Worm (Caenorhabditis elegans) whole organism, L4 larva: ENCODE measurements around the gene C05E4.12.

Experiments
- F37D6.2 ChIP-seq: sonication (generic microtip); optimal IDR thresholded peaks from 2 replicates; lab custom pipeline; 2016; ENCODE audit warnings: mild to moderate bottlenecking, missing genetic modification characterization, missing compliant biosample characterization
- F44E2.7 ChIP-seq: fragments of 200-800 bp; sonication (Bioruptor generic); IDR thresholded peaks from 2 replicates; pipeline ENCODE4 v2.1.2; 2022; ENCODE audit warnings: missing genetic modification characterization, missing compliant biosample characterization
- R02D3.7 ChIP-seq: fragments of 150-350 bp; sonication (generic microtip); optimal IDR thresholded peaks from 3 replicates; lab custom pipeline; 2014; ENCODE audit warnings: missing biosample characterization, missing genetic modification characterization
- Y105C5A.15 ChIP-seq: fragments of 200-800 bp; sonication (Bioruptor generic); IDR thresholded peaks from 2 replicates; pipeline ENCODE4 v1.3.6; 2022; ENCODE audit warnings: missing genetic modification characterization, missing compliant biosample characterization
- ZK337.2 ChIP-seq: fragments of 200-800 bp; sonication (Bioruptor generic); IDR thresholded peaks from 2 replicates; pipeline ENCODE4 v1.3.6; 2022; ENCODE audit warnings: missing genetic modification reagents, missing genetic modification characterization, missing compliant biosample characterization
- arid-1 ChIP-seq: fragments of 200-800 bp; sonication (Bioruptor generic); conservative IDR thresholded peaks from 2 replicates; pipeline ENCODE4 v1.3.6; 2022; ENCODE audit warnings: missing genetic modification reagents, missing genetic modification characterization, missing compliant biosample characterization
- ceh-32 ChIP-seq: sonication (generic microtip); optimal IDR thresholded peaks from 2 replicates; lab custom pipeline; 2016; ENCODE audit warnings: mild to moderate bottlenecking, missing genetic modification characterization, missing compliant biosample characterization; ENCODE audit not compliant: poor library complexity
- ctbp-1 ChIP-seq: fragments of 200-800 bp; sonication (Bioruptor generic); IDR thresholded peaks from 2 replicates; pipeline ENCODE4 v1.3.6; 2022; ENCODE audit warnings: missing genetic modification reagents, missing genetic modification characterization, missing compliant biosample characterization
- daf-12 ChIP-seq: fragments of 150-350 bp; optimal IDR thresholded peaks from 2 replicates; lab custom pipeline; 2014; ENCODE audit warnings: missing biosample characterization, missing genetic modification reagents, missing genetic modification characterization
- dmd-8 ChIP-seq: fragments of 200-800 bp; sonication (Bioruptor generic); IDR thresholded peaks from 2 replicates; pipeline ENCODE4 v1.3.6; 2022; ENCODE audit warnings: missing genetic modification characterization, missing compliant biosample characterization
- egl-43 ChIP-seq: fragments of 200-800 bp; sonication (Bioruptor generic); IDR thresholded peaks from 2 replicates; pipeline ENCODE4 v1.3.6; 2022; ENCODE audit warnings: missing genetic modification reagents, missing genetic modification characterization, missing compliant biosample characterization
- fos-1 ChIP-seq: fragments of 150-350 bp; optimal IDR thresholded peaks from 2 replicates; lab custom pipeline; 2014; ENCODE audit warnings: missing biosample characterization, missing genetic modification characterization
- gei-8 ChIP-seq: fragments of 200-800 bp; sonication (Bioruptor generic); optimal IDR thresholded peaks from 2 replicates; lab custom pipeline; 2018; ENCODE audit warnings: mild to moderate bottlenecking, missing genetic modification characterization, missing compliant biosample characterization
- hif-1 ChIP-seq, 2 experiments: sonication (generic microtip); optimal IDR thresholded peaks; 2 replicates each; lab custom pipeline; 2016 to 2017; ENCODE audit warnings: missing compliant biosample characterization in 2 of 2, missing genetic modification characterization in 2 of 2, missing genetic modification reagents in 2 of 2, missing genotype in 2 of 2, mild to moderate bottlenecking in 1 of 2
- hmg-1.1 ChIP-seq: fragments of 200-800 bp; sonication (Bioruptor generic); IDR thresholded peaks from 2 replicates; pipeline ENCODE4 v1.3.6; 2022; ENCODE audit warnings: missing genetic modification reagents, missing genetic modification characterization, missing compliant biosample characterization
- jun-1 ChIP-seq: fragments of 150-350 bp; optimal IDR thresholded peaks from 2 replicates; lab custom pipeline; 2014; ENCODE audit warnings: missing biosample characterization, missing genetic modification reagents, missing genetic modification characterization
- lim-7 ChIP-seq: fragments of 200-800 bp; sonication (Bioruptor generic); IDR thresholded peaks from 2 replicates; pipeline ENCODE4 v1.3.6; 2022; ENCODE audit warnings: missing genetic modification characterization, missing compliant biosample characterization
- lin-29 ChIP-seq: fragments of 200-800 bp; sonication (Bioruptor generic); IDR thresholded peaks from 2 replicates; pipeline ENCODE4 v1.3.6; 2022; ENCODE audit warnings: missing genetic modification reagents, missing genetic modification characterization, missing compliant biosample characterization
- madf-5 ChIP-seq, 2 experiments: fragments of 200-800 bp; sonication (Bioruptor generic); IDR thresholded peaks; 2 replicates each; pipeline ENCODE4 v1.3.6; 2022; ENCODE audit warnings: missing compliant biosample characterization in 2 of 2, missing genetic modification characterization in 2 of 2
- madf-9 ChIP-seq: fragments of 200-800 bp; sonication (Bioruptor generic); conservative IDR thresholded peaks from 2 replicates; pipeline ENCODE4 v1.3.6; 2022; ENCODE audit warnings: missing genetic modification reagents, missing genetic modification characterization, missing compliant biosample characterization
- mdl-1 ChIP-seq, 2 experiments: fragments of 150-350 bp in 1 of 2; sonication (generic microtip) in 1 of 2; optimal IDR thresholded peaks; 2 replicates each; lab custom pipeline; 2014 to 2017; ENCODE audit warnings: missing biosample characterization in 2 of 2, missing genetic modification characterization in 2 of 2
- mes-2 ChIP-seq: sonication (generic microtip); optimal IDR thresholded peaks from 2 replicates; lab custom pipeline; 2016; ENCODE audit warnings: missing genotype, mild to moderate bottlenecking, missing genetic modification characterization, missing compliant biosample characterization; ENCODE audit not compliant: poor library complexity, severe bottlenecking
- nhr-111 ChIP-seq: fragments of 200-800 bp; sonication (Bioruptor generic); optimal IDR thresholded peaks from 2 replicates; lab custom pipeline; 2018; ENCODE audit warnings: mild to moderate bottlenecking, missing genetic modification characterization, missing compliant biosample characterization
- nhr-237 ChIP-seq: sonication (generic microtip); optimal IDR thresholded peaks from 2 replicates; lab custom pipeline; 2017; ENCODE audit warnings: missing biosample characterization, missing genetic modification characterization
- nhr-25 ChIP-seq: sonication (generic microtip); optimal IDR thresholded peaks from 2 replicates; lab custom pipeline; 2017; ENCODE audit warnings: missing genetic modification characterization, mild to moderate bottlenecking, missing compliant biosample characterization, antibody characterized with exemption, moderate library complexity, borderline replicate concordance; ENCODE audit not compliant: insufficient read depth
- nhr-42 ChIP-seq: fragments of 200-800 bp; sonication (Bioruptor generic); IDR thresholded peaks from 2 replicates; pipeline ENCODE4 v1.3.6; 2022; ENCODE audit warnings: missing genetic modification characterization, missing compliant biosample characterization
- sdz-12 ChIP-seq: fragments of 200-800 bp; sonication (Bioruptor generic); optimal IDR thresholded peaks from 2 replicates; lab custom pipeline; 2018; ENCODE audit warnings: mild to moderate bottlenecking, missing genetic modification characterization, missing compliant biosample characterization
- snpc-4 ChIP-seq: fragments of 150-350 bp; optimal IDR thresholded peaks from 2 replicates; lab custom pipeline; 2014; ENCODE audit warnings: missing biosample characterization, missing genetic modification characterization
- tra-1 ChIP-seq: fragments of 200-800 bp; sonication (Bioruptor generic); IDR thresholded peaks from 2 replicates; pipeline ENCODE4 v1.3.6; 2022; ENCODE audit warnings: missing genetic modification reagents, missing genetic modification characterization, missing compliant biosample characterization
- unc-39 ChIP-seq: sonication (generic microtip); optimal IDR thresholded peaks from 2 replicates; lab custom pipeline; 2017; ENCODE audit warnings: missing biosample characterization, missing genetic modification characterization
- vab-7 ChIP-seq: fragments of 200-800 bp; sonication (Bioruptor generic); IDR thresholded peaks from 2 replicates; pipeline ENCODE4 v1.3.6; 2022; ENCODE audit warnings: missing genetic modification reagents, missing genetic modification characterization, missing compliant biosample characterization
- zag-1 ChIP-seq: fragments of 150-350 bp; optimal IDR thresholded peaks from 2 replicates; lab custom pipeline; 2014; ENCODE audit warnings: missing biosample characterization, missing genetic modification characterization
- zfp-2 ChIP-seq: sonication (generic microtip); optimal IDR thresholded peaks from 2 replicates; lab custom pipeline; 2016; ENCODE audit warnings: mild to moderate bottlenecking, missing genetic modification characterization, missing compliant biosample characterization
- zfp-3 ChIP-seq: fragments of 200-800 bp; sonication (Bioruptor generic); conservative IDR thresholded peaks from 2 replicates; pipeline ENCODE4 v1.3.6; 2022; ENCODE audit warnings: missing genetic modification reagents, missing genetic modification characterization, missing compliant biosample characterization
- zip-11 ChIP-seq: fragments of 200-800 bp; sonication (Bioruptor generic); IDR thresholded peaks from 2 replicates; pipeline ENCODE4 v1.3.6; 2022; ENCODE audit warnings: missing genetic modification characterization, missing compliant biosample characterization
- ztf-7 ChIP-seq: fragments of 150-350 bp; optimal IDR thresholded peaks from 2 replicates; lab custom pipeline; 2014; ENCODE audit warnings: missing biosample characterization, missing genetic modification characterization

The C05E4.12 gene

DNA sequence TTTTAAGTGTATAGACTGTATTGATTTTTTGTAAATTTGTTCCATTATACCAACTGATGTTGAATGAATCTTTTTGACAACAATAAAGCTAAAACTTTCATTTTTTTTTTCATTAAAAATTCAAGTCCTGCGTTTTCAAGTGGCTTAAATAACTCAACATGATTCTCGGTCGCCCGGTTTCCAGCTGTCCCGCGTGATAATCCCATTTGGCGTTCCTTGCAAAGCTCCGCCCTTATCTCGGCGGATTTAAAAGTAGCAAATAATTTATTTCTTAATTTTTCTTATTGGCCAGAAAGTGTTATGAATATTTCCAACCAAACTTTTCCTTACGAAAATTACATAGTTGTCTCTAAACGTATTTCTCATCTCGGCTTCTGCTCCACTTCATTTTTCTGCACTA is 5.6 kb downstream of the C05E4.12 start, which contains the start of gene str-20:
Gene str-20 (plus strand): TSS at position 301 of the 400 bp plus-strand sequence.
- TF ChIP-seq ctbp-1 (GFP tag; lab: Robert Waterston, UW) (no peak), sdz-12 (no peak), ZK337.2 (GFP tag; lab: Robert Waterston, UW) (no peak), lim-7 (GFP tag; lab: Robert Waterston, UW) (no peak)

DNA sequence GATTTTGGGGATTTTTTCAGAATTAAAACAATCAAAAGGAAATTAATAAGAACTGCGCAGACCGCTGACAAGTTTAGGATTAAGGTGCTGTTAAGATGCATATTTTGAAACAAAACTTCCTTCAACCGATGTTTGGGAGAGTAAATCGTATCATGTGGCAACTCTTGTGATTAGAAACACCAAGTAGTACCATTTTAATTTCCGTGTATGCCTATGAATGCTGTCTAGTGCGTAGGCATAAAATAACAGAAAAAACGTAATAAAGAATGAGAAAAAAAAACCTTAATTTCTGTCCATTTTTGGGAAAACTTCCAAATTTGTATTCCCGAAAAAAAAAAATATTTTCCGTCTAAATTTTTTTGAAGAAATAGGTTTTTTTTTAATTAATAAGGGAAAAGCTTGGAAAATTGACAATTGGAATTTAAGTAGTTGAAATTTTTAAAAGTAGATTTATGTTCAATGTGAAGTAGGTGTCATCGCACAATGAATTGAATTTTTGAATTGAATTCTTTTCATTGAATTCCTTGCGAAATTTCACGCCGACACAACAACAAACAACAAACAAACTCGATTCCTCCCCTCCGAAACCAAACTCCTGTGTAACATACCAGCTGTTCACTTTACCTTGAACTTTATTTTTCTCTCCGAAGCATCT is 9.0 kb downstream of the C05E4.12 start, which contains the start of the genes str-262 and srp-1:
Gene str-262 (minus strand): TSS at position 101 of the 655 bp plus-strand sequence.
Gene srp-1 (plus strand): TSS at position 605 of the 655 bp plus-strand sequence.
- TF ChIP-seq dmd-8 (GFP tag; lab: Robert Waterston, UW) = no peak
- no peak for TF ChIP-seq snpc-4 (tag; lab: Kevin White, UChicago)
- TF ChIP-seq jun-1 (tag; lab: Kevin White, UChicago) = no peak
- TF ChIP-seq ztf-7 (tag; lab: Kevin White, UChicago) = no peak
- no peak for TF ChIP-seq daf-12
- no peak for TF ChIP-seq fos-1 (tag; lab: Kevin White, UChicago)
- no peak for TF ChIP-seq gei-8 (GFP tag; lab: Kevin White, UChicago)
- TF ChIP-seq hmg-1.1 = no peak
- TF ChIP-seq arid-1 (GFP tag; lab: Robert Waterston, UW) = no peak
- TF ChIP-seq mes-2 (tag; lab: Kevin White, UChicago) = no peak
- TF ChIP-seq, all 104 proteins: peak for 0

DNA sequence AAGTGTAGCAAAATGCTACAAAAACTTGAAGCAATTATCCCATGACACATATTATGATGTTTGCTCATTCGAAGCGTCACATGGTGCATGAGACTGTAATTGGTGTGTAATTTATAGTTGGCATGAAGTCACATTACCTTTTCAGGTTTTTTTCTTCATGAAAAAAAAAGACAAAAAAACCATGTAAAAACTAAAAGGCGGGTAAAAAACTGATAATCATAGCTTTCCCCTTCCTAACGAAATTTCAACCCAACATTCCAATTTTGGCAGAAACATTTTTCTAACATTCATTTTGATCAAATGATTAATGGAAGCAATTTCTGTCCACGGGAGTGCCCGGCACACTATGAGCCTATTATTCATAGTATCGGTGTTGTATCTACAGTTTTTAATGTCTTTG is 13.7 kb downstream of the C05E4.12 start, which contains the start of gene sri-4:
Gene sri-4 (plus strand): TSS at position 301 of the 400 bp plus-strand sequence.
- TF ChIP-seq nhr-25 (tag; lab: Kevin White, UChicago) (no peak), madf-5 (GFP tag; IDR thresholded peaks at IDR 0.05; lab: Robert Waterston, UW) (no peak), nhr-42 (GFP tag; lab: Robert Waterston, UW) (no peak), madf-9 (GFP tag; lab: Robert Waterston, UW) (no peak), nhr-237 (no peak), zfp-2 (tag; lab: Kevin White, UChicago) (no peak), gei-8 (GFP tag; lab: Kevin White, UChicago) (no peak), lin-29 (GFP tag; lab: Robert Waterston, UW) (no peak), zip-11 (GFP tag; lab: Robert Waterston, UW) (no peak), sdz-12 (no peak), unc-39 (tag; lab: Kevin White, UChicago) (no peak), F37D6.2 (tag; lab: Kevin White, UChicago) (no peak), Y105C5A.15 (no peak), zfp-3 (GFP tag; lab: Robert Waterston, UW) (no peak)

DNA sequence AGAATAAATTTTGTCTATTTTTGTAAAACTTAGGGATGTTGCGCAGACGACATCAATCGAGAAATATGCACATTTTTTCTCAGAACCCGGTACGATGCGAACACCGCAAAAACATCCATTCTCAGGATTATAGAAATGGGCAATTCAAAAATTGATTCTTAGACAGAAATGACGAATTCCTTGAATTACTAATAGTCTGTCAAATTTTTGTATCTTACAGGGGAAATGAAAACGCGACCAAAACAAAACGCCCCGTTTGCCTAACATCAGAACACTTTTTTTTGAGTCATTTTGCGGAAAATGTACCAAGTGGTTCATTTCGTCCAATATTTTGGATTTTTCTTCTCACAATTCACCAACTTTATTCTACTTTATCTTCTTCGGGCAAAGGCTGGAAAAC is 18.4 kb downstream of the C05E4.12 start, which contains the start of gene str-134:
Gene str-134 (plus strand): TSS at position 301 of the 400 bp plus-strand sequence.
- TF ChIP-seq mdl-1 (tag; optimal IDR thresholded peaks at IDR 0.05; lab: Kevin White, UChicago) (no peak), vab-7 (GFP tag; lab: Robert Waterston, UW) (no peak), R02D3.7 (tag; lab: Kevin White, UChicago) (no peak), tra-1 (no peak), F44E2.7 (GFP tag; lab: Robert Waterston, UW) (no peak), hif-1 (tag; optimal IDR thresholded peaks at IDR 0.05; lab: Kevin White, UChicago) (no peak), ceh-32 (tag; lab: Kevin White, UChicago) (no peak), zag-1 (tag; lab: Kevin White, UChicago) (no peak), sdz-12 (no peak), egl-43 (GFP tag; lab: Robert Waterston, UW) (no peak), nhr-111 (GFP tag; lab: Kevin White, UChicago) (no peak)
